Worm (Caenorhabditis elegans) whole organism, L3 larva: ENCODE results near the gene srx-129.

Source experiments
- aly-2 ChIP-seq: fragments of 150-350 bp; optimal IDR thresholded peaks from 2 replicates; lab custom pipeline; 2014; ENCODE audit warnings: missing biosample characterization, missing genetic modification characterization
- ama-1 ChIP-seq: fragments of 150-350 bp; optimal IDR thresholded peaks from 2 replicates; lab custom pipeline; 2018
- ceh-82 ChIP-seq: fragments of 150-350 bp; optimal IDR thresholded peaks from 2 replicates; lab custom pipeline; 2014; ENCODE audit warnings: missing biosample characterization, missing genetic modification characterization
- elt-3 ChIP-seq, 3 experiments: fragments of 150-350 bp in 1 of 3; sonication (generic microtip) in 2 of 3; optimal IDR thresholded peaks; 2 replicates in 2 of 3; 4 replicates in 1 of 3; lab custom pipeline; 2014 to 2017; ENCODE audit warnings: missing biosample characterization in 3 of 3, missing genetic modification characterization in 3 of 3
- fos-1 ChIP-seq: fragments of 150-350 bp; optimal IDR thresholded peaks from 2 replicates; lab custom pipeline; 2014; ENCODE audit warnings: missing biosample characterization, missing genetic modification characterization
- jun-1 ChIP-seq: fragments of 150-350 bp; optimal IDR thresholded peaks from 2 replicates; lab custom pipeline; 2014; ENCODE audit warnings: missing biosample characterization, missing genetic modification reagents, missing genetic modification characterization
- lin-15B ChIP-seq: fragments of 150-350 bp; optimal IDR thresholded peaks from 2 replicates; lab custom pipeline; 2014; ENCODE audit warnings: missing biosample characterization, missing genetic modification characterization
- mdl-1 ChIP-seq: fragments of 150-350 bp; optimal IDR thresholded peaks from 2 replicates; lab custom pipeline; 2014; ENCODE audit warnings: missing biosample characterization, missing genetic modification characterization
- nhr-12 ChIP-seq: fragments of 150-350 bp; optimal IDR thresholded peaks from 2 replicates; lab custom pipeline; 2014; ENCODE audit warnings: missing biosample characterization, missing genetic modification characterization
- nhr-23 ChIP-seq: fragments of 150-350 bp; optimal IDR thresholded peaks from 2 replicates; lab custom pipeline; 2014; ENCODE audit warnings: missing biosample characterization, missing genetic modification reagents, missing genetic modification characterization
- nhr-28 ChIP-seq: fragments of 150-350 bp; optimal IDR thresholded peaks from 2 replicates; lab custom pipeline; 2014; ENCODE audit warnings: missing biosample characterization, missing genetic modification characterization
- pha-4 ChIP-seq: fragments of 150-350 bp; optimal IDR thresholded peaks from 2 replicates; lab custom pipeline; 2014; ENCODE audit warnings: missing biosample characterization, missing genetic modification reagents, missing genetic modification characterization
- pqm-1 ChIP-seq: fragments of 150-350 bp; optimal IDR thresholded peaks from 2 replicates; lab custom pipeline; 2017; ENCODE audit warnings: missing biosample characterization, missing genetic modification characterization, inconsistent platforms
- snpc-4 ChIP-seq: fragments of 150-350 bp; optimal IDR thresholded peaks from 2 replicates; lab custom pipeline; 2014; ENCODE audit warnings: missing biosample characterization, missing genetic modification characterization

- TF ChIP-seq nhr-12 (tag; lab: Kevin White, UChicago), result no peak
- no peak for TF ChIP-seq ama-1 (lab: Kevin White, UChicago)
- no peak for TF ChIP-seq lin-15B (tag; lab: Kevin White, UChicago)
- no peak for TF ChIP-seq elt-3 (tag; optimal IDR thresholded peaks at IDR 0.05; lab: Kevin White, UChicago)
- no peak for TF ChIP-seq ceh-82 (tag; lab: Kevin White, UChicago)
- no peak for TF ChIP-seq pha-4 (tag; lab: Kevin White, UChicago)
- TF ChIP-seq pqm-1 (tag; lab: Kevin White, UChicago), result no peak
- no peak for TF ChIP-seq jun-1 (tag; lab: Kevin White, UChicago)
- no peak for TF ChIP-seq fos-1 (tag; lab: Kevin White, UChicago)
- no peak for TF ChIP-seq snpc-4 (tag; lab: Kevin White, UChicago)
- TF ChIP-seq nhr-23, result no peak
- no peak for TF ChIP-seq mdl-1 (tag; lab: Kevin White, UChicago)
- no peak for TF ChIP-seq nhr-28 (tag; lab: Kevin White, UChicago)
- TF ChIP-seq aly-2, result no peak
Observed at ce11 chrV:13822752-13823151, 11.3 kb upstream of the srx-129 start, which contains the start of gene hpo-31.
